Fruit fly (Drosophila melanogaster) whole organism, prepupa: ENCODE data around the gene Cp7Fb.

Experiments
- Blimp-1 ChIP-seq: fragments of 200-800 bp; sonication (Bioruptor generic); optimal IDR thresholded peaks from 3 replicates; lab custom pipeline; 2017; ENCODE audit warnings: missing biosample characterization, missing genetic modification characterization, mild to moderate bottlenecking, moderate library complexity, missing genetic modification reagents
- CG10669 ChIP-seq: fragments of 200-800 bp; sonication (Bioruptor generic); optimal IDR thresholded peaks from 3 replicates; lab custom pipeline; 2018; ENCODE audit warnings: missing biosample characterization, mild to moderate bottlenecking, missing genetic modification characterization, moderate library complexity
- CG11294 ChIP-seq: fragments of 200-800 bp; sonication (Bioruptor generic); IDR thresholded peaks from 2 replicates; pipeline ENCODE4 v1.3.6; 2022; ENCODE audit warnings: missing biosample characterization, missing genetic modification characterization
- CG15336 ChIP-seq: fragments of 200-800 bp; sonication (Bioruptor generic); IDR thresholded peaks from 2 replicates; pipeline ENCODE4 v1.3.6; 2022; ENCODE audit warnings: missing biosample characterization, missing genetic modification characterization
- CG1621 ChIP-seq: fragments of 200-800 bp; sonication (Bioruptor generic); optimal IDR thresholded peaks from 3 replicates; lab custom pipeline; 2018; ENCODE audit warnings: missing biosample characterization, mild to moderate bottlenecking, missing genetic modification characterization
- CG16779 ChIP-seq: fragments of 200-800 bp; sonication (Bioruptor generic); optimal IDR thresholded peaks from 3 replicates; lab custom pipeline; 2017; ENCODE audit warnings: missing biosample characterization, mild to moderate bottlenecking, missing genetic modification characterization
- CG3032 ChIP-seq: fragments of 200-800 bp; optimal IDR thresholded peaks from 2 replicates; lab custom pipeline; 2019; ENCODE audit warnings: missing biosample characterization, mild to moderate bottlenecking, missing genetic modification characterization, moderate library complexity
- CG31627 ChIP-seq: fragments of 200-800 bp; sonication (Bioruptor generic); optimal IDR thresholded peaks from 3 replicates; lab custom pipeline; 2016; ENCODE audit warnings: missing biosample characterization, missing genetic modification characterization
- CG32006 ChIP-seq: fragments of 200-800 bp; sonication (Bioruptor generic); optimal IDR thresholded peaks from 3 replicates; lab custom pipeline; 2017; ENCODE audit warnings: missing biosample characterization, mild to moderate bottlenecking, missing genetic modification characterization
- CG34406 ChIP-seq: fragments of 200-800 bp; sonication (Bioruptor generic); optimal IDR thresholded peaks from 3 replicates; lab custom pipeline; 2016; ENCODE audit warnings: missing biosample characterization, missing genetic modification characterization
- CG3919 ChIP-seq: fragments of 200-800 bp; sonication (Bioruptor generic); optimal IDR thresholded peaks from 3 replicates; lab custom pipeline; 2016; ENCODE audit warnings: missing biosample characterization, missing genetic modification characterization
- CG6276 ChIP-seq: fragments of 200-800 bp; sonication (Bioruptor generic); optimal IDR thresholded peaks from 2 replicates; lab custom pipeline; 2017; ENCODE audit warnings: missing biosample characterization, mild to moderate bottlenecking, missing genetic modification characterization
- CG6792 ChIP-seq: fragments of 200-800 bp; sonication (Bioruptor generic); optimal IDR thresholded peaks from 3 replicates; lab custom pipeline; 2016; ENCODE audit warnings: missing biosample characterization, missing genetic modification characterization
- CG6808 ChIP-seq: fragments of 200-800 bp; sonication (Bioruptor generic); optimal IDR thresholded peaks from 3 replicates; lab custom pipeline; 2017; ENCODE audit warnings: missing biosample characterization, missing genetic modification characterization, mild to moderate bottlenecking, moderate library complexity, missing genetic modification reagents
- CG6854 ChIP-seq: fragments of 200-800 bp; sonication (Bioruptor generic); optimal IDR thresholded peaks from 2 replicates; lab custom pipeline; 2017; ENCODE audit warnings: missing biosample characterization, mild to moderate bottlenecking, missing genetic modification characterization
- CG7368 ChIP-seq: fragments of 200-800 bp; sonication (Bioruptor generic); optimal IDR thresholded peaks from 3 replicates; lab custom pipeline; 2016; ENCODE audit warnings: missing biosample characterization, missing genetic modification characterization
- CG8119 ChIP-seq: fragments of 200-800 bp; sonication (Bioruptor generic); IDR thresholded peaks from 3 replicates; pipeline ENCODE4 v1.3.6; 2022; ENCODE audit warnings: missing biosample characterization, missing genetic modification characterization
- CG8632 ChIP-seq: fragments of 200-800 bp; sonication (Bioruptor generic); optimal IDR thresholded peaks from 3 replicates; lab custom pipeline; 2016; ENCODE audit warnings: missing biosample characterization, missing genetic modification characterization
- CG9139 ChIP-seq: fragments of 200-800 bp; sonication (Bioruptor generic); optimal IDR thresholded peaks from 3 replicates; lab custom pipeline; 2017; ENCODE audit warnings: missing biosample characterization, mild to moderate bottlenecking, missing genetic modification characterization
- Eip75B ChIP-seq: fragments of 200-800 bp; sonication (Bioruptor generic); optimal IDR thresholded peaks from 3 replicates; lab custom pipeline; 2016; ENCODE audit warnings: missing biosample characterization, missing genetic modification characterization
- Eip78C ChIP-seq: fragments of 200-800 bp; sonication (Bioruptor generic); peaks from one replicate; lab custom pipeline; 2016; ENCODE audit warnings: missing biosample characterization, missing genetic modification characterization
- Ets21C ChIP-seq: fragments of 200-800 bp; sonication (Bioruptor generic); optimal IDR thresholded peaks from 3 replicates; lab custom pipeline; 2016; ENCODE audit warnings: missing biosample characterization, missing genetic modification characterization
- Ets96B ChIP-seq: fragments of 200-800 bp; optimal IDR thresholded peaks from 2 replicates; lab custom pipeline; 2019; ENCODE audit warnings: missing biosample characterization, mild to moderate bottlenecking, missing genetic modification characterization, moderate library complexity
- Gug ChIP-seq: fragments of 200-800 bp; sonication (Bioruptor generic); IDR thresholded peaks from 2 replicates; pipeline ENCODE4 v1.3.6; 2022; ENCODE audit warnings: missing biosample characterization, missing genetic modification characterization
- Hr39 ChIP-seq: fragments of 200-800 bp; sonication (Bioruptor generic); optimal IDR thresholded peaks from 2 replicates; lab custom pipeline; 2016; ENCODE audit warnings: missing biosample characterization, missing genetic modification characterization
- Met ChIP-seq: fragments of 200-800 bp; sonication (Bioruptor generic); optimal IDR thresholded peaks from 3 replicates; lab custom pipeline; 2016; ENCODE audit warnings: missing biosample characterization, missing genetic modification characterization
- achi ChIP-seq: fragments of 200-800 bp; sonication (Bioruptor generic); optimal IDR thresholded peaks from 3 replicates; lab custom pipeline; 2016; ENCODE audit warnings: missing biosample characterization, missing genetic modification characterization
- dac ChIP-seq: fragments of 200-800 bp; sonication (Bioruptor generic); optimal IDR thresholded peaks from 2 replicates; lab custom pipeline; 2017; ENCODE audit warnings: missing biosample characterization, mild to moderate bottlenecking, missing genetic modification characterization
- dsx ChIP-seq: fragments of 200-800 bp; optimal IDR thresholded peaks from 3 replicates; lab custom pipeline; 2019; ENCODE audit warnings: missing biosample characterization, mild to moderate bottlenecking, missing genetic modification characterization, moderate library complexity; ENCODE audit not compliant: poor library complexity, severe bottlenecking
- eg ChIP-seq: fragments of 200-800 bp; sonication (Bioruptor generic); IDR thresholded peaks from 3 replicates; pipeline ENCODE4 v1.3.6; 2022; ENCODE audit warnings: missing biosample characterization, missing genetic modification characterization
- fd85E ChIP-seq: fragments of 200-800 bp; sonication (Bioruptor generic); optimal IDR thresholded peaks from 3 replicates; lab custom pipeline; 2016; ENCODE audit warnings: missing biosample characterization, missing genetic modification characterization
- fkh ChIP-seq: fragments of 200-800 bp; sonication (Bioruptor generic); optimal IDR thresholded peaks from 3 replicates; lab custom pipeline; 2017; ENCODE audit warnings: missing biosample characterization, mild to moderate bottlenecking, missing genetic modification characterization, moderate library complexity
- lz ChIP-seq: fragments of 200-800 bp; sonication (Bioruptor generic); optimal IDR thresholded peaks from 3 replicates; lab custom pipeline; 2016; ENCODE audit warnings: missing biosample characterization, missing genetic modification characterization
- pdm3 ChIP-seq: fragments of 200-800 bp; sonication (Bioruptor generic); optimal IDR thresholded peaks from 3 replicates; lab custom pipeline; 2016; ENCODE audit warnings: missing biosample characterization, missing genetic modification characterization
- salr ChIP-seq, 2 experiments: fragments of 200-800 bp; sonication (Bioruptor generic); optimal IDR thresholded peaks; 3 replicates each; lab custom pipeline; 2016 to 2018; ENCODE audit warnings: missing biosample characterization in 2 of 2, missing genetic modification characterization in 2 of 2, mild to moderate bottlenecking in 1 of 2
- spab ChIP-seq: fragments of 200-800 bp; sonication (Bioruptor generic); optimal IDR thresholded peaks from 2 replicates; lab custom pipeline; 2017; ENCODE audit warnings: missing biosample characterization, mild to moderate bottlenecking, missing genetic modification characterization, missing genetic modification reagents
- ss ChIP-seq, 2 experiments: fragments of 200-800 bp; sonication (Bioruptor generic); optimal IDR thresholded peaks; 2 replicates in 1 of 2; 3 replicates in 1 of 2; lab custom pipeline; 2017 to 2018; ENCODE audit warnings: mild to moderate bottlenecking in 2 of 2, missing biosample characterization in 2 of 2, missing genetic modification characterization in 2 of 2, moderate library complexity in 1 of 2
- svp ChIP-seq: fragments of 200-800 bp; sonication (Bioruptor generic); peaks from one replicate; lab custom pipeline; 2016; ENCODE audit warnings: missing biosample characterization, missing genetic modification characterization
- vri ChIP-seq: fragments of 200-800 bp; sonication (Bioruptor generic); optimal IDR thresholded peaks from 3 replicates; lab custom pipeline; 2016; ENCODE audit warnings: missing biosample characterization, mild to moderate bottlenecking, missing genetic modification characterization

Gene Cp7Fb

DNA sequence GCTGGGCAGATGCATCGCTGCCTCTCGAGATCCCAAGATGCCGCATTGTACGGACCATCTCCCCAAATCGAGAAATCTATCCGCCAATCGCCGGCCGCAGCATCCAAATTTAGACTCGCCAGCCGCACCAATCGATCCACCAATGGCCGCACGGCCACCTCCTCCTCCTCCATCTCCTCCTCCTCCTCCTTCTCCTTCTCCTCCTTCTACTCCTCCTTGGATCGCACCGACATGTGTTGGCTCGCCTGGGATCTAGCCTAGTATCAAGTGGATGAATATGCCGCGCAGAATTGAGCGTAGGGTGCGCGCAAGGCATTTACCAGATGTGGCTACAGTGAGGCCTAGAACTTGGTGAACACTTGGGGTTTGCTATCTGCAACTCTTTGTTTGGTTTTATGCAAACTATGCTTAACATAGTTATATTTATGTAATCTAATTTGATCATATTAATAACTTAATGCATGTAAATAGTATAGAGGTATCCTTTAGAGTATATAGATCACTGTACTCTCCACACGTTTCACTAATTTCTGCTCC lies 18.6 kb upstream of the Cp7Fb start, which contains the start of gene org-1 (continued):
- TF ChIP-seq dac (GFP tag; lab: Kevin White, UChicago) (peak; percentile 71), eg (GFP tag; lab: Robert Waterston, UW) (peak; percentile 96), CG16779 (peak; percentile 73), CG6792 (GFP tag; lab: Kevin White, UChicago) (peak; percentile 85), CG8119 (GFP tag; lab: Robert Waterston, UW) (peak; percentile 94), CG15336 (GFP tag; lab: Robert Waterston, UW) (peak; percentile 96), Met (GFP tag; lab: Kevin White, UChicago) (peak; percentile 77), Ets21C (GFP tag; lab: Kevin White, UChicago) (peak; percentile 49), Eip75B (GFP tag; lab: Kevin White, UChicago) (peak; percentile 88), CG6854 (GFP tag; lab: Kevin White, UChicago) (peak; percentile 1), CG11294 (GFP tag; lab: Robert Waterston, UW) (peak; percentile 89), CG1621 (tag; lab: Kevin White, UChicago) (peak; percentile 91), Blimp-1 (peak; percentile 36), CG32006 (GFP tag; lab: Kevin White, UChicago) (peak; percentile 90)

DNA sequence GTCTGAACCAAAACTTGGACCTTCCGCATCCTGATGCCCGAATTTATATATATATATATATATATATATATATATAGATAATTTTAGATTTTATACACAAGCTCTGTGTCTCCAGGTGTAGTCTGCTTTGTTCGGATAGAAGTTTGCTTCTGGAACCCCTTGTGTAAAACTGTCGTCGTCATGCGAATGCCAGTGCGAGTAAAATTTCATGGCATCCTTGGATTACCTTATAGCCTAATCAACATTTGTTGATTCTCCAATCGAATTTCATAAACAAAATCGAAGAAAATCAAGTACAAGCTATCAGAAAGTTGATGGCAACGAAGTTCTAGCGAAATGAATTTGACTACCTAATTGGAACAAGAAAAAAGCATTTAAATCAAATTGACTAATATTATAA lies 16.1 kb upstream of the Cp7Fb start, which contains the start of gene CG32713:
CG32713 (minus strand) TSS at position 101 of the 400 bp plus-strand sequence.
- TF ChIP-seq spab (GFP tag; lab: Kevin White, UChicago) (no peak), fd85E (no peak), CG11294 (GFP tag; lab: Robert Waterston, UW) (no peak), fkh (GFP tag; lab: Kevin White, UChicago) (no peak)

- TF ChIP-seq CG8632, result no peak
- no peak for TF ChIP-seq Hr39 (GFP tag; lab: Kevin White, UChicago)
- TF ChIP-seq lz (GFP tag; lab: Kevin White, UChicago), result no peak
- no peak for TF ChIP-seq eg (GFP tag; lab: Robert Waterston, UW)
- no peak for TF ChIP-seq dsx (GFP tag; lab: Kevin White, UChicago)
- no peak for TF ChIP-seq Ets96B (tag; lab: Kevin White, UChicago)
- peak; percentile 33 for TF ChIP-seq CG6808 (GFP tag; lab: Kevin White, UChicago)
- TF ChIP-seq CG34406 (GFP tag; lab: Kevin White, UChicago), result no peak
- TF ChIP-seq CG10669 (GFP tag; lab: Kevin White, UChicago), result peak; percentile 15
- TF ChIP-seq Eip75B (GFP tag; lab: Kevin White, UChicago), result no peak
- peak; percentile 65 for TF ChIP-seq Eip78C
- TF ChIP-seq vri (GFP tag; lab: Kevin White, UChicago), result peak; percentile 49
- no peak for TF ChIP-seq CG7368 (GFP tag; lab: Kevin White, UChicago)
- peak; percentile 60 for TF ChIP-seq svp (GFP tag; lab: Kevin White, UChicago)
- TF ChIP-seq Gug, result no peak
- no peak for TF ChIP-seq CG1621 (tag; lab: Kevin White, UChicago)
- TF ChIP-seq ss (GFP tag; optimal IDR thresholded peaks at IDR 0.05; lab: Kevin White, UChicago), result peak; percentile 11 to 55
- no peak for TF ChIP-seq salr (GFP tag; optimal IDR thresholded peaks at IDR 0.05; lab: Kevin White, UChicago)
- TF ChIP-seq achi (GFP tag; lab: Kevin White, UChicago), result no peak
- TF ChIP-seq CG6276 (GFP tag; lab: Kevin White, UChicago), result no peak
- TF ChIP-seq Blimp-1, result no peak
- TF ChIP-seq pdm3 (GFP tag; lab: Kevin White, UChicago), result no peak
- TF ChIP-seq CG3919 (GFP tag; lab: Kevin White, UChicago), result no peak
- TF ChIP-seq CG16779, result no peak
- TF ChIP-seq CG3032 (tag; lab: Kevin White, UChicago), result no peak
- TF ChIP-seq CG31627 (GFP tag; lab: Kevin White, UChicago), result no peak
- no peak for TF ChIP-seq CG9139 (GFP tag; lab: Kevin White, UChicago)
Observed at dm6 chrX:8459452-8460040, 14.1 kb upstream of the Cp7Fb start.
